Fruit fly (Drosophila melanogaster) whole organism, prepupa: ENCODE data around the gene Or33b.

Source experiments
- Blimp-1 ChIP-seq: fragments of 200-800 bp; sonication (Bioruptor generic); optimal IDR thresholded peaks from 3 replicates; lab custom pipeline; 2017; ENCODE audit warnings: missing biosample characterization, missing genetic modification characterization, mild to moderate bottlenecking, moderate library complexity, missing genetic modification reagents
- CG10631 ChIP-seq: fragments of 200-800 bp; sonication (Bioruptor generic); optimal IDR thresholded peaks from 2 replicates; lab custom pipeline; 2016; ENCODE audit warnings: missing biosample characterization, missing genetic modification characterization
- CG10669 ChIP-seq: fragments of 200-800 bp; sonication (Bioruptor generic); optimal IDR thresholded peaks from 3 replicates; lab custom pipeline; 2018; ENCODE audit warnings: missing biosample characterization, mild to moderate bottlenecking, missing genetic modification characterization, moderate library complexity
- CG11294 ChIP-seq: fragments of 200-800 bp; sonication (Bioruptor generic); IDR thresholded peaks from 2 replicates; pipeline ENCODE4 v1.3.6; 2022; ENCODE audit warnings: missing biosample characterization, missing genetic modification characterization
- CG11762 ChIP-seq: fragments of 200-800 bp; sonication (Bioruptor generic); optimal IDR thresholded peaks from 3 replicates; lab custom pipeline; 2016; ENCODE audit warnings: missing biosample characterization, missing genetic modification characterization; ENCODE audit not compliant: insufficient read depth
- CG11902 ChIP-seq: fragments of 200-800 bp; sonication (Bioruptor generic); optimal IDR thresholded peaks from 3 replicates; lab custom pipeline; 2016; ENCODE audit warnings: missing biosample characterization, missing genetic modification characterization
- CG15336 ChIP-seq: fragments of 200-800 bp; sonication (Bioruptor generic); IDR thresholded peaks from 2 replicates; pipeline ENCODE4 v1.3.6; 2022; ENCODE audit warnings: missing biosample characterization, missing genetic modification characterization
- CG1621 ChIP-seq: fragments of 200-800 bp; sonication (Bioruptor generic); optimal IDR thresholded peaks from 3 replicates; lab custom pipeline; 2018; ENCODE audit warnings: missing biosample characterization, mild to moderate bottlenecking, missing genetic modification characterization
- CG16779 ChIP-seq: fragments of 200-800 bp; sonication (Bioruptor generic); optimal IDR thresholded peaks from 3 replicates; lab custom pipeline; 2017; ENCODE audit warnings: missing biosample characterization, mild to moderate bottlenecking, missing genetic modification characterization
- CG3032 ChIP-seq: fragments of 200-800 bp; optimal IDR thresholded peaks from 2 replicates; lab custom pipeline; 2019; ENCODE audit warnings: missing biosample characterization, mild to moderate bottlenecking, missing genetic modification characterization, moderate library complexity
- CG31627 ChIP-seq: fragments of 200-800 bp; sonication (Bioruptor generic); optimal IDR thresholded peaks from 3 replicates; lab custom pipeline; 2016; ENCODE audit warnings: missing biosample characterization, missing genetic modification characterization
- CG32006 ChIP-seq: fragments of 200-800 bp; sonication (Bioruptor generic); optimal IDR thresholded peaks from 3 replicates; lab custom pipeline; 2017; ENCODE audit warnings: missing biosample characterization, mild to moderate bottlenecking, missing genetic modification characterization
- CG34406 ChIP-seq: fragments of 200-800 bp; sonication (Bioruptor generic); optimal IDR thresholded peaks from 3 replicates; lab custom pipeline; 2016; ENCODE audit warnings: missing biosample characterization, missing genetic modification characterization
- CG6163 ChIP-seq: fragments of 200-800 bp; sonication (Bioruptor generic); IDR thresholded peaks from 3 replicates; pipeline ENCODE4 v1.3.6; 2022; ENCODE audit warnings: missing biosample characterization, missing genetic modification characterization
- CG6792 ChIP-seq: fragments of 200-800 bp; sonication (Bioruptor generic); optimal IDR thresholded peaks from 3 replicates; lab custom pipeline; 2016; ENCODE audit warnings: missing biosample characterization, missing genetic modification characterization
- CG6854 ChIP-seq: fragments of 200-800 bp; sonication (Bioruptor generic); optimal IDR thresholded peaks from 2 replicates; lab custom pipeline; 2017; ENCODE audit warnings: missing biosample characterization, mild to moderate bottlenecking, missing genetic modification characterization
- CG8119 ChIP-seq: fragments of 200-800 bp; sonication (Bioruptor generic); IDR thresholded peaks from 3 replicates; pipeline ENCODE4 v1.3.6; 2022; ENCODE audit warnings: missing biosample characterization, missing genetic modification characterization
- CG8319 ChIP-seq: fragments of 200-800 bp; sonication (Bioruptor generic); optimal IDR thresholded peaks from 3 replicates; lab custom pipeline; 2016; ENCODE audit warnings: missing biosample characterization, missing genetic modification characterization
- CG9139 ChIP-seq: fragments of 200-800 bp; sonication (Bioruptor generic); optimal IDR thresholded peaks from 3 replicates; lab custom pipeline; 2017; ENCODE audit warnings: missing biosample characterization, mild to moderate bottlenecking, missing genetic modification characterization
- Eip75B ChIP-seq: fragments of 200-800 bp; sonication (Bioruptor generic); optimal IDR thresholded peaks from 3 replicates; lab custom pipeline; 2016; ENCODE audit warnings: missing biosample characterization, missing genetic modification characterization
- Eip78C ChIP-seq: fragments of 200-800 bp; sonication (Bioruptor generic); peaks from one replicate; lab custom pipeline; 2016; ENCODE audit warnings: missing biosample characterization, missing genetic modification characterization
- Eip93F ChIP-seq: fragments of 200-800 bp; sonication (Bioruptor generic); optimal IDR thresholded peaks from 2 replicates; lab custom pipeline; 2016; ENCODE audit warnings: missing biosample characterization, mild to moderate bottlenecking, missing genetic modification characterization
- Ets21C ChIP-seq: fragments of 200-800 bp; sonication (Bioruptor generic); optimal IDR thresholded peaks from 3 replicates; lab custom pipeline; 2016; ENCODE audit warnings: missing biosample characterization, missing genetic modification characterization
- Ets96B ChIP-seq: fragments of 200-800 bp; optimal IDR thresholded peaks from 2 replicates; lab custom pipeline; 2019; ENCODE audit warnings: missing biosample characterization, mild to moderate bottlenecking, missing genetic modification characterization, moderate library complexity
- Gug ChIP-seq: fragments of 200-800 bp; sonication (Bioruptor generic); IDR thresholded peaks from 2 replicates; pipeline ENCODE4 v1.3.6; 2022; ENCODE audit warnings: missing biosample characterization, missing genetic modification characterization
- Hr38 ChIP-seq: sonication (Bioruptor generic); optimal IDR thresholded peaks from 2 replicates; lab custom pipeline; 2016; ENCODE audit warnings: missing biosample characterization, missing genetic modification characterization
- Hr39 ChIP-seq: fragments of 200-800 bp; sonication (Bioruptor generic); optimal IDR thresholded peaks from 2 replicates; lab custom pipeline; 2016; ENCODE audit warnings: missing biosample characterization, missing genetic modification characterization
- Hr4 ChIP-seq: fragments of 200-800 bp; sonication (Bioruptor generic); optimal IDR thresholded peaks from 3 replicates; lab custom pipeline; 2016; ENCODE audit warnings: missing biosample characterization, missing genetic modification characterization
- OdsH ChIP-seq: fragments of 200-800 bp; sonication (Bioruptor generic); optimal IDR thresholded peaks from 3 replicates; lab custom pipeline; 2016; ENCODE audit warnings: missing biosample characterization, missing genetic modification characterization
- Smox ChIP-seq: fragments of 200-800 bp; sonication (Bioruptor generic); optimal IDR thresholded peaks from 3 replicates; lab custom pipeline; 2016; ENCODE audit warnings: missing biosample characterization, missing genetic modification characterization
- Sox14 ChIP-seq: fragments of 200-800 bp; sonication (Bioruptor generic); optimal IDR thresholded peaks from 3 replicates; lab custom pipeline; 2016; ENCODE audit warnings: missing biosample characterization, missing genetic modification characterization
- achi ChIP-seq: fragments of 200-800 bp; sonication (Bioruptor generic); optimal IDR thresholded peaks from 3 replicates; lab custom pipeline; 2016; ENCODE audit warnings: missing biosample characterization, missing genetic modification characterization
- cyc ChIP-seq: fragments of 200-800 bp; sonication (Bioruptor generic); optimal IDR thresholded peaks from 3 replicates; lab custom pipeline; 2016; ENCODE audit warnings: missing biosample characterization, missing genetic modification characterization
- dac ChIP-seq: fragments of 200-800 bp; sonication (Bioruptor generic); optimal IDR thresholded peaks from 2 replicates; lab custom pipeline; 2017; ENCODE audit warnings: missing biosample characterization, mild to moderate bottlenecking, missing genetic modification characterization
- dsx ChIP-seq: fragments of 200-800 bp; optimal IDR thresholded peaks from 3 replicates; lab custom pipeline; 2019; ENCODE audit warnings: missing biosample characterization, mild to moderate bottlenecking, missing genetic modification characterization, moderate library complexity; ENCODE audit not compliant: poor library complexity, severe bottlenecking
- eg ChIP-seq: fragments of 200-800 bp; sonication (Bioruptor generic); IDR thresholded peaks from 3 replicates; pipeline ENCODE4 v1.3.6; 2022; ENCODE audit warnings: missing biosample characterization, missing genetic modification characterization
- esn ChIP-seq: fragments of 200-800 bp; sonication (Bioruptor generic); optimal IDR thresholded peaks from 2 replicates; lab custom pipeline; 2016; ENCODE audit warnings: missing biosample characterization, mild to moderate bottlenecking, missing genetic modification characterization, moderate library complexity
- fd85E ChIP-seq: fragments of 200-800 bp; sonication (Bioruptor generic); optimal IDR thresholded peaks from 3 replicates; lab custom pipeline; 2016; ENCODE audit warnings: missing biosample characterization, missing genetic modification characterization
- fkh ChIP-seq: fragments of 200-800 bp; sonication (Bioruptor generic); optimal IDR thresholded peaks from 3 replicates; lab custom pipeline; 2017; ENCODE audit warnings: missing biosample characterization, mild to moderate bottlenecking, missing genetic modification characterization, moderate library complexity
- pdm3 ChIP-seq: fragments of 200-800 bp; sonication (Bioruptor generic); optimal IDR thresholded peaks from 3 replicates; lab custom pipeline; 2016; ENCODE audit warnings: missing biosample characterization, missing genetic modification characterization
- spab ChIP-seq: fragments of 200-800 bp; sonication (Bioruptor generic); optimal IDR thresholded peaks from 2 replicates; lab custom pipeline; 2017; ENCODE audit warnings: missing biosample characterization, mild to moderate bottlenecking, missing genetic modification characterization, missing genetic modification reagents
- ss ChIP-seq, 2 experiments: fragments of 200-800 bp; sonication (Bioruptor generic); optimal IDR thresholded peaks; 2 replicates in 1 of 2; 3 replicates in 1 of 2; lab custom pipeline; 2017 to 2018; ENCODE audit warnings: mild to moderate bottlenecking in 2 of 2, missing biosample characterization in 2 of 2, missing genetic modification characterization in 2 of 2, moderate library complexity in 1 of 2
- vri ChIP-seq: fragments of 200-800 bp; sonication (Bioruptor generic); optimal IDR thresholded peaks from 3 replicates; lab custom pipeline; 2016; ENCODE audit warnings: missing biosample characterization, mild to moderate bottlenecking, missing genetic modification characterization

Or33b gene

dm6 chr2L:11970853-11971397 is 34.9 kb downstream of the Or33b start (continued):
- TF ChIP-seq Blimp-1 (peak; percentile 13), CG32006 (GFP tag; lab: Kevin White, UChicago) (no peak), Sox14 (GFP tag; lab: Kevin White, UChicago) (peak; percentile 29), Eip75B (GFP tag; lab: Kevin White, UChicago) (peak; percentile 37), CG1621 (tag; lab: Kevin White, UChicago) (peak; percentile 18), OdsH (GFP tag; lab: Kevin White, UChicago) (no peak), CG31627 (GFP tag; lab: Kevin White, UChicago) (no peak), eg (GFP tag; lab: Robert Waterston, UW) (peak; percentile 48; the same call in 1 of the 3 replicates)

- TF ChIP-seq Hr38 (GFP tag; lab: Kevin White, UChicago), result no peak
- no peak for TF ChIP-seq CG15336 (GFP tag; lab: Robert Waterston, UW)
- no peak for TF ChIP-seq CG16779 (tag; lab: Kevin White, UChicago)
- no peak for TF ChIP-seq cyc (GFP tag; lab: Kevin White, UChicago)
- no peak for TF ChIP-seq CG1621 (tag; lab: Kevin White, UChicago)
- TF ChIP-seq CG6163, result no peak
- no peak for TF ChIP-seq CG8119 (GFP tag; lab: Robert Waterston, UW)
- TF ChIP-seq Blimp-1, result no peak
- no peak for TF ChIP-seq spab (GFP tag; lab: Kevin White, UChicago)
- TF ChIP-seq OdsH (GFP tag; lab: Kevin White, UChicago), result no peak
- TF ChIP-seq esn (GFP tag; lab: Kevin White, UChicago), result no peak
- no peak for TF ChIP-seq Sox14 (GFP tag; lab: Kevin White, UChicago)
- TF ChIP-seq CG34406 (GFP tag; lab: Kevin White, UChicago), result no peak
- TF ChIP-seq CG32006 (GFP tag; lab: Kevin White, UChicago), result no peak
- TF ChIP-seq CG6854 (GFP tag; lab: Kevin White, UChicago), result no peak
- no peak for TF ChIP-seq CG10631 (GFP tag; lab: Kevin White, UChicago)
- no peak for TF ChIP-seq fd85E (GFP tag; lab: Kevin White, UChicago)
- no peak for TF ChIP-seq Eip78C
- TF ChIP-seq, all 60 proteins: peak for 0
Measured at dm6 chr2L:11973145-11973738, 37.3 kb downstream of the Or33b start.

- TF ChIP-seq CG15336 (GFP tag; lab: Robert Waterston, UW), result peak; percentile 37; the same call in 1 of the 2 replicates
- no peak for TF ChIP-seq Eip93F (GFP tag; lab: Kevin White, UChicago)
- no peak for TF ChIP-seq CG1621 (tag; lab: Kevin White, UChicago)
- TF ChIP-seq fkh, result no peak
- TF ChIP-seq Eip78C, result peak; percentile 64
- no peak for TF ChIP-seq achi (GFP tag; lab: Kevin White, UChicago)
- no peak for TF ChIP-seq cyc (GFP tag; lab: Kevin White, UChicago)
- no peak for TF ChIP-seq Ets21C (GFP tag; lab: Kevin White, UChicago)
- no peak for TF ChIP-seq Smox
- TF ChIP-seq CG11762 (GFP tag; lab: Kevin White, UChicago), result no peak
- TF ChIP-seq dsx (GFP tag; lab: Kevin White, UChicago), result no peak
- no peak for TF ChIP-seq CG3032 (tag; lab: Kevin White, UChicago)
- no peak for TF ChIP-seq OdsH (GFP tag; lab: Kevin White, UChicago)
- TF ChIP-seq CG9139 (GFP tag; lab: Kevin White, UChicago), result no peak
- no peak for TF ChIP-seq pdm3 (GFP tag; lab: Kevin White, UChicago)
- TF ChIP-seq ss (GFP tag; optimal IDR thresholded peaks at IDR 0.05; lab: Kevin White, UChicago), result no peak
- TF ChIP-seq CG8319 (GFP tag; lab: Kevin White, UChicago), result no peak
- TF ChIP-seq dac (GFP tag; lab: Kevin White, UChicago), result no peak
- TF ChIP-seq CG31627 (GFP tag; lab: Kevin White, UChicago), result no peak
- TF ChIP-seq CG6163, result no peak
- TF ChIP-seq CG11902, result no peak
- TF ChIP-seq CG11294 (GFP tag; lab: Robert Waterston, UW), result no peak
- TF ChIP-seq Sox14 (GFP tag; lab: Kevin White, UChicago), result no peak
- TF ChIP-seq vri (GFP tag; lab: Kevin White, UChicago), result no peak
- no peak for TF ChIP-seq Ets96B (tag; lab: Kevin White, UChicago)
- no peak for TF ChIP-seq CG6854 (GFP tag; lab: Kevin White, UChicago)
- TF ChIP-seq Gug (GFP tag; lab: Robert Waterston, UW), result no peak
- no peak for TF ChIP-seq Eip75B (GFP tag; lab: Kevin White, UChicago)
- peak; percentile 2 for TF ChIP-seq CG32006 (GFP tag; lab: Kevin White, UChicago)
- no peak for TF ChIP-seq CG6792 (GFP tag; lab: Kevin White, UChicago)
- TF ChIP-seq CG10669 (GFP tag; lab: Kevin White, UChicago), result no peak
- TF ChIP-seq eg (GFP tag; lab: Robert Waterston, UW), result peak; percentile 52; the same call in 2 of the 3 replicates
- no peak for TF ChIP-seq CG10631 (GFP tag; lab: Kevin White, UChicago)
- no peak for TF ChIP-seq Hr4 (GFP tag; lab: Kevin White, UChicago)
- peak; percentile 33; the same call in 1 of the 3 replicates for TF ChIP-seq CG8119 (GFP tag; lab: Robert Waterston, UW)
- no peak for TF ChIP-seq Hr39 (GFP tag; lab: Kevin White, UChicago)
- no peak for TF ChIP-seq Hr38 (GFP tag; lab: Kevin White, UChicago)
Measured at dm6 chr2L:11976955-11977354, 41.0 kb downstream of the Or33b start.
